Fruit fly (Drosophila melanogaster) whole organism, adult: ENCODE results near the gene CG13054.

Experiments
- CG11617 ChIP-seq: fragments of 200-800 bp; sonication (Bioruptor generic); optimal IDR thresholded peaks from 2 replicates; lab custom pipeline; 2017; ENCODE audit warnings: mild to moderate bottlenecking, missing biosample characterization, missing genetic modification reagents, missing genetic modification characterization
- CG12768 ChIP-seq: fragments of 200-800 bp; sonication (Bioruptor generic); optimal IDR thresholded peaks from 2 replicates; lab custom pipeline; 2017; ENCODE audit warnings: missing biosample characterization, missing genetic modification characterization, mild to moderate bottlenecking, moderate library complexity, missing genetic modification reagents
- CG14711 ChIP-seq: fragments of 200-800 bp; sonication (Bioruptor generic); optimal IDR thresholded peaks from 2 replicates; lab custom pipeline; 2018; ENCODE audit warnings: missing biosample characterization, mild to moderate bottlenecking, missing genetic modification characterization, moderate library complexity
- CG1620 ChIP-seq: fragments of 200-800 bp; sonication (Bioruptor generic); optimal IDR thresholded peaks from 2 replicates; lab custom pipeline; 2016; ENCODE audit warnings: missing biosample characterization, missing genetic modification characterization
- CG33017 ChIP-seq: fragments of 200-800 bp; sonication (Bioruptor generic); optimal IDR thresholded peaks from 2 replicates; lab custom pipeline; 2018; ENCODE audit warnings: missing biosample characterization, mild to moderate bottlenecking, missing genetic modification characterization, moderate library complexity
- CG7101 ChIP-seq: fragments of 200-800 bp; sonication (Bioruptor generic); optimal IDR thresholded peaks from 2 replicates; lab custom pipeline; 2018; ENCODE audit warnings: missing biosample characterization, mild to moderate bottlenecking, missing genetic modification characterization, moderate library complexity
- Mnt ChIP-seq: fragments of 200-800 bp; sonication (Bioruptor generic); optimal IDR thresholded peaks from 2 replicates; lab custom pipeline; 2016; ENCODE audit warnings: missing biosample characterization, mild to moderate bottlenecking, missing genetic modification characterization
- bab1 ChIP-seq: fragments of 200-800 bp; sonication (Bioruptor generic); optimal IDR thresholded peaks from 3 replicates; lab custom pipeline; 2019; ENCODE audit warnings: missing biosample characterization, mild to moderate bottlenecking, missing genetic modification characterization, moderate library complexity
- kay ChIP-seq: fragments of 200-800 bp; sonication (Bioruptor generic); peaks from one replicate; lab custom pipeline; 2016; ENCODE audit warnings: missing biosample characterization, missing genetic modification characterization, borderline replicate concordance
- ovo ChIP-seq: fragments of 200-800 bp; sonication (Bioruptor generic); optimal IDR thresholded peaks from 2 replicates; lab custom pipeline; 2016; ENCODE audit warnings: missing biosample characterization, missing genetic modification characterization
- pad ChIP-seq: fragments of 200-800 bp; sonication (Bioruptor generic); optimal IDR thresholded peaks from 3 replicates; lab custom pipeline; 2017; ENCODE audit warnings: missing biosample characterization, missing genetic modification characterization, mild to moderate bottlenecking, moderate library complexity, missing genetic modification reagents
- tj ChIP-seq: fragments of 200-800 bp; sonication (Bioruptor generic); optimal IDR thresholded peaks from 3 replicates; lab custom pipeline; 2017; ENCODE audit warnings: missing biosample characterization, mild to moderate bottlenecking, missing genetic modification characterization, moderate library complexity
- toe ChIP-seq: fragments of 200-800 bp; sonication (Bioruptor generic); optimal IDR thresholded peaks from 2 replicates; lab custom pipeline; 2016; ENCODE audit warnings: missing biosample characterization, missing genetic modification characterization

DNA sequence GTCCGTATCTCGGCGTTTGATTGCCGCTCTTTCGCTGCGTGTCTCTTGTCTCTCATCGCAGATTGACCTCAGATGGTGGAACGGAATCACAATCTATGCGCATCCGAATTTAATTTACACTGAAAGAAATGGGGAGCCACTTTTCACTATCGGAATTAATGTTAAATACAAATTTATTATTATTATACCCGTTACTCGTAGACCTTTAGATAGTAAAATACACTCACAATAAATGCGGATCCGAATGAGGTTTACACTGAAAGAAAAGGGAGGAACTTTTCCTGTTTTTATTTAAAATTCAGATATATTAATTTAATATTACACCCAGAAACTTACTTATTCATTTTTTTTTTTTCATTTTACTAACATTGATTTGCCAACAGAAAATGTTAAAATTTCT, 32.1 kb upstream of the CG13054 start:
- no peak for TF ChIP-seq kay (GFP tag; lab: Kevin White, UChicago)
- no peak for TF ChIP-seq tj
- TF ChIP-seq CG11617 (GFP tag; lab: Kevin White, UChicago), result no peak
- no peak for TF ChIP-seq toe (GFP tag; lab: Kevin White, UChicago)
- no peak for TF ChIP-seq Mnt (GFP tag; lab: Kevin White, UChicago)
- TF ChIP-seq CG7101 (tag; lab: Kevin White, UChicago), result no peak
- TF ChIP-seq ovo (GFP tag; lab: Kevin White, UChicago), result no peak
- TF ChIP-seq pad (GFP tag; lab: Kevin White, UChicago), result no peak
- TF ChIP-seq CG33017 (tag; lab: Kevin White, UChicago), result no peak
- TF ChIP-seq CG14711 (tag; lab: Kevin White, UChicago), result no peak
- no peak for TF ChIP-seq bab1 (GFP tag; lab: Kevin White, UChicago)
- TF ChIP-seq CG12768 (GFP tag; lab: Kevin White, UChicago), result no peak
- no peak for TF ChIP-seq CG1620
